Worm (Caenorhabditis elegans): ENCODE results near the gene ipla-2.

ipla-2 gene

ce11 chrX:9822606-9823264, 15.1 kb downstream of the ipla-2 start:
- peak; percentile 30 for TF ChIP-seq lin-13 (tag; optimal IDR thresholded peaks at IDR 0.05)
- TF ChIP-seq elt-3 (tag; optimal IDR thresholded peaks at IDR 0.05), result no peak
- peak; percentile 51 for TF ChIP-seq mls-2 (tag; optimal IDR thresholded peaks at IDR 0.05)
- TF ChIP-seq ces-1 (GFP tag; optimal IDR thresholded peaks at IDR 0.05), result no peak
- TF ChIP-seq lin-32 (GFP tag; optimal IDR thresholded peaks at IDR 0.05), result no peak
- TF ChIP-seq lsy-2 (tag; optimal IDR thresholded peaks at IDR 0.05), result no peak
- TF ChIP-seq drap-1 (GFP tag; optimal IDR thresholded peaks at IDR 0.05), result no peak
- peak; percentile 63 for TF ChIP-seq unc-120 (tag; optimal IDR thresholded peaks at IDR 0.05; ENCODE audit: poor library complexity, severe bottlenecking)
- no peak for TF ChIP-seq ceh-39 (tag; optimal IDR thresholded peaks at IDR 0.05)
- no peak for TF ChIP-seq mab-5 (tag; optimal IDR thresholded peaks at IDR 0.05)
- TF ChIP-seq nhr-2 (tag; optimal IDR thresholded peaks at IDR 0.05), result peak; percentile 6
- peak; percentile 45 for TF ChIP-seq sptf-1 (tag; optimal IDR thresholded peaks at IDR 0.05)
- TF ChIP-seq unc-39 (tag; optimal IDR thresholded peaks at IDR 0.05), result no peak
- no peak for TF ChIP-seq blmp-1 (tag; optimal IDR thresholded peaks at IDR 0.05)
- TF ChIP-seq flh-1 (GFP tag; optimal IDR thresholded peaks at IDR 0.05), result no peak
- TF ChIP-seq ham-2 (GFP tag; optimal IDR thresholded peaks at IDR 0.05), result peak; percentile 62
- TF ChIP-seq M03D4.4 (tag; optimal IDR thresholded peaks at IDR 0.05), result no peak
- TF ChIP-seq bed-3 (GFP tag; optimal IDR thresholded peaks at IDR 0.05), result no peak
- TF ChIP-seq elt-1 (tag; optimal IDR thresholded peaks at IDR 0.05; ENCODE audit: borderline replicate concordance, insufficient read depth), result no peak
- no peak for TF ChIP-seq cnd-1 (tag; optimal IDR thresholded peaks at IDR 0.05)
- TF ChIP-seq snpc-4 (tag; optimal IDR thresholded peaks at IDR 0.05), result no peak
- TF ChIP-seq pha-4 (tag; optimal IDR thresholded peaks at IDR 0.05), result peak; percentile 73
- TF ChIP-seq unc-62 (GFP tag; optimal IDR thresholded peaks at IDR 0.05), result no peak
- TF ChIP-seq hlh-1 (tag; optimal IDR thresholded peaks at IDR 0.05), result peak; percentile 25
- no peak for TF ChIP-seq nhr-28 (tag; optimal IDR thresholded peaks at IDR 0.05)
- no peak for TF ChIP-seq nhr-12 (tag; optimal IDR thresholded peaks at IDR 0.05)
- TF ChIP-seq sem-2 (GFP tag; optimal IDR thresholded peaks at IDR 0.05), result no peak
- TF ChIP-seq mep-1 (tag; optimal IDR thresholded peaks at IDR 0.05), result no peak

ce11 chrX:9822173-9822572, 15.7 kb downstream of the ipla-2 start, which contains the start of gene dpy-22:
TSS of gene dpy-22 (minus strand) at chrX:9822273.
- no peak for TF ChIP-seq unc-120 (tag; optimal IDR thresholded peaks at IDR 0.05; ENCODE audit: poor library complexity, severe bottlenecking)
- TF ChIP-seq nhr-2 (tag; optimal IDR thresholded peaks at IDR 0.05), result no peak
- no peak for TF ChIP-seq sem-2 (GFP tag; optimal IDR thresholded peaks at IDR 0.05)
- TF ChIP-seq hlh-1 (tag; optimal IDR thresholded peaks at IDR 0.05), result no peak
- TF ChIP-seq unc-62 (GFP tag; optimal IDR thresholded peaks at IDR 0.05), result no peak
- TF ChIP-seq ceh-83 (GFP tag; optimal IDR thresholded peaks at IDR 0.05), result no peak
- no peak for TF ChIP-seq lin-13 (tag; optimal IDR thresholded peaks at IDR 0.05)
- TF ChIP-seq sptf-1 (tag; optimal IDR thresholded peaks at IDR 0.05), result no peak
- no peak for TF ChIP-seq M03D4.4 (tag; optimal IDR thresholded peaks at IDR 0.05)
- TF ChIP-seq lin-32 (GFP tag; optimal IDR thresholded peaks at IDR 0.05), result no peak
- TF ChIP-seq nhr-12 (tag; optimal IDR thresholded peaks at IDR 0.05), result no peak
- no peak for TF ChIP-seq ceh-39 (tag; optimal IDR thresholded peaks at IDR 0.05)
- no peak for TF ChIP-seq nhr-237 (tag; optimal IDR thresholded peaks at IDR 0.05)
- no peak for TF ChIP-seq bed-3 (GFP tag; optimal IDR thresholded peaks at IDR 0.05)
- TF ChIP-seq zip-8 (tag; optimal IDR thresholded peaks at IDR 0.05), result no peak
- TF ChIP-seq cnd-1 (tag; optimal IDR thresholded peaks at IDR 0.05), result no peak
- TF ChIP-seq tbx-8 (GFP tag; optimal IDR thresholded peaks at IDR 0.05), result no peak
- TF ChIP-seq flh-1 (GFP tag; optimal IDR thresholded peaks at IDR 0.05), result no peak
- TF ChIP-seq drap-1 (GFP tag; optimal IDR thresholded peaks at IDR 0.05), result no peak

DNA sequence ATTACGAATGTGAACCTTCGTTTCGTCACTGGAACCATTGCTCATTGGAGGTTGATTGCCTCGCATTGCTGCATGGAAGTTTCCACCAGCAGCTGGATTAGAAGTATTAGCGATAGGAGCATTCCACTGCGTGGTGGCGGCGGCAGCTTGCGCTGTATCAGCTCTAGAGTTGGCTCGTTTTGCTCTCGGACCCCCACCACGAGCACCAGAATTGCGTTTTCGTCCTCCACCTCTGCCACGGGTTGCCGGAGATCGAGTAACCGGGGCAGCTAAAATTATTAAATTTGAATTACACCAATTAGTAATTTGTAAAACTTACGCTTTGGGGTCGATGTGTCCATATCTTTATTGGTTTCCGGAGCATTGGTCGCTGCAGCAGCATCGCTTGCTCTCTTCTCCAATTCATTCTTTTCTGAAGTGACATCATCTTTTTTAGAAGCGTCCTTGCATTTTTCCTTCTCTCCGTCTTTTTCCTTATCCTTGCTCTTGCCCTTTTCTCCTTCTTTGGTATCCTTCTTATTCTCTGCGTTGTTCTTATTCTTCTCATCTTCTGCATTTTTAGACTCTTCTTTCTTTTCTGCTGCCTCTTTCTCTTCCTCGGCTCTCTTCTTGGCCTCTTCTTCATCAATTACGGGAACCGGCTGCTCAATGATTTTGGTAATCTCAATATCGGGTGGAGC, 23.6 kb downstream of the ipla-2 start:
- TF ChIP-seq bed-3 (GFP tag; optimal IDR thresholded peaks at IDR 0.05) (no peak), unc-62 (GFP tag; optimal IDR thresholded peaks at IDR 0.05) (no peak), nhr-28 (tag; optimal IDR thresholded peaks at IDR 0.05) (no peak), ceh-83 (GFP tag; optimal IDR thresholded peaks at IDR 0.05) (no peak), nhr-12 (tag; optimal IDR thresholded peaks at IDR 0.05) (no peak), snpc-4 (tag; optimal IDR thresholded peaks at IDR 0.05) (no peak), lin-32 (GFP tag; optimal IDR thresholded peaks at IDR 0.05) (no peak), ham-2 (GFP tag; optimal IDR thresholded peaks at IDR 0.05) (no peak), elt-1 (tag; optimal IDR thresholded peaks at IDR 0.05; ENCODE audit: borderline replicate concordance, insufficient read depth) (no peak), sptf-1 (tag; optimal IDR thresholded peaks at IDR 0.05) (no peak), nhr-237 (tag; optimal IDR thresholded peaks at IDR 0.05) (no peak), unc-39 (tag; optimal IDR thresholded peaks at IDR 0.05) (no peak), lin-13 (tag; optimal IDR thresholded peaks at IDR 0.05) (no peak), ztf-11 (tag; optimal IDR thresholded peaks at IDR 0.05) (no peak), nhr-76 (tag; optimal IDR thresholded peaks at IDR 0.05) (no peak), nhr-2 (tag; optimal IDR thresholded peaks at IDR 0.05) (no peak)
